Worm (Caenorhabditis elegans) whole organism, mixed stage, embryonic: ENCODE measurements around the gene hlh-26.

Experiments used
- M03D4.4 ChIP-seq: sonication (generic microtip); optimal IDR thresholded peaks from 2 replicates; lab custom pipeline; 2017; ENCODE audit warnings: mild to moderate bottlenecking, missing genetic modification characterization, missing compliant biosample characterization
- bed-3 ChIP-seq: fragments of 200-800 bp; sonication (Bioruptor generic); optimal IDR thresholded peaks from 3 replicates; lab custom pipeline; 2018; ENCODE audit warnings: mild to moderate bottlenecking, missing genetic modification characterization, moderate library complexity, missing compliant biosample characterization
- blmp-1 ChIP-seq: fragments of 150-350 bp; optimal IDR thresholded peaks from 2 replicates; lab custom pipeline; 2014; ENCODE audit warnings: missing biosample characterization, missing genetic modification characterization
- ceh-39 ChIP-seq: fragments of 150-350 bp; optimal IDR thresholded peaks from 2 replicates; lab custom pipeline; 2014; ENCODE audit warnings: missing biosample characterization, missing genetic modification characterization
- ceh-83 ChIP-seq: fragments of 200-800 bp; sonication (Bioruptor generic); optimal IDR thresholded peaks from 2 replicates; lab custom pipeline; 2018; ENCODE audit warnings: mild to moderate bottlenecking, missing genetic modification characterization, missing compliant biosample characterization
- ces-1 ChIP-seq: fragments of 150-350 bp; optimal IDR thresholded peaks from 2 replicates; lab custom pipeline; 2014; ENCODE audit warnings: missing biosample characterization, missing genetic modification reagents, missing genetic modification characterization
- cnd-1 ChIP-seq: fragments of 200-800 bp; sonication (Bioruptor generic); optimal IDR thresholded peaks from 2 replicates; lab custom pipeline; 2018; ENCODE audit warnings: mild to moderate bottlenecking, missing genetic modification characterization, missing compliant biosample characterization
- drap-1 ChIP-seq: fragments of 200-800 bp; sonication (Bioruptor generic); optimal IDR thresholded peaks from 3 replicates; lab custom pipeline; 2018; ENCODE audit warnings: mild to moderate bottlenecking, missing genetic modification characterization, missing compliant biosample characterization
- elt-3 ChIP-seq: fragments of 150-350 bp; optimal IDR thresholded peaks from 2 replicates; lab custom pipeline; 2014; ENCODE audit warnings: missing biosample characterization, missing genetic modification characterization
- flh-1 ChIP-seq: fragments of 200-800 bp; sonication (Bioruptor generic); optimal IDR thresholded peaks from 2 replicates; lab custom pipeline; 2018; ENCODE audit warnings: mild to moderate bottlenecking, missing genetic modification characterization, moderate library complexity, missing compliant biosample characterization
- ham-2 ChIP-seq: fragments of 200-800 bp; sonication (Bioruptor generic); optimal IDR thresholded peaks from 2 replicates; lab custom pipeline; 2018; ENCODE audit warnings: mild to moderate bottlenecking, missing genetic modification characterization, missing compliant biosample characterization
- hlh-1 ChIP-seq: fragments of 150-350 bp; optimal IDR thresholded peaks from 2 replicates; lab custom pipeline; 2014; ENCODE audit warnings: missing biosample characterization, missing genetic modification reagents, missing genetic modification characterization
- lin-13 ChIP-seq: fragments of 150-350 bp; optimal IDR thresholded peaks from 2 replicates; lab custom pipeline; 2014; ENCODE audit warnings: missing biosample characterization, missing genetic modification characterization
- lin-32 ChIP-seq: fragments of 200-800 bp; sonication (Bioruptor generic); optimal IDR thresholded peaks from 2 replicates; lab custom pipeline; 2018; ENCODE audit warnings: mild to moderate bottlenecking, missing genetic modification characterization, missing compliant biosample characterization
- lsy-2 ChIP-seq: fragments of 150-350 bp; optimal IDR thresholded peaks from 2 replicates; lab custom pipeline; 2014; ENCODE audit warnings: missing biosample characterization, missing genetic modification characterization
- mab-5 ChIP-seq: fragments of 150-350 bp; optimal IDR thresholded peaks from 2 replicates; lab custom pipeline; 2014; ENCODE audit warnings: missing biosample characterization, missing genetic modification characterization
- mep-1 ChIP-seq: fragments of 150-350 bp; optimal IDR thresholded peaks from 2 replicates; lab custom pipeline; 2017; ENCODE audit warnings: missing biosample characterization, missing genetic modification reagents, missing genetic modification characterization, inconsistent platforms
- mls-2 ChIP-seq: sonication (generic microtip); optimal IDR thresholded peaks from 2 replicates; lab custom pipeline; 2016; ENCODE audit warnings: mild to moderate bottlenecking, missing genetic modification characterization, moderate library complexity, missing compliant biosample characterization
- nhr-12 ChIP-seq: fragments of 150-350 bp; optimal IDR thresholded peaks from 2 replicates; lab custom pipeline; 2014; ENCODE audit warnings: missing biosample characterization, missing genetic modification characterization
- nhr-2 ChIP-seq: fragments of 150-350 bp; optimal IDR thresholded peaks from 2 replicates; lab custom pipeline; 2014; ENCODE audit warnings: missing biosample characterization, missing genetic modification characterization
- nhr-237 ChIP-seq: fragments of 150-350 bp; optimal IDR thresholded peaks from 2 replicates; lab custom pipeline; 2014; ENCODE audit warnings: missing biosample characterization, missing genetic modification characterization
- nhr-28 ChIP-seq: fragments of 150-350 bp; optimal IDR thresholded peaks from 2 replicates; lab custom pipeline; 2014; ENCODE audit warnings: missing biosample characterization, missing genetic modification characterization
- nhr-76 ChIP-seq: sonication (generic microtip); optimal IDR thresholded peaks from 2 replicates; lab custom pipeline; 2017; ENCODE audit warnings: missing biosample characterization, missing genetic modification characterization
- pha-4 ChIP-seq: fragments of 150-350 bp; optimal IDR thresholded peaks from 2 replicates; lab custom pipeline; 2018; ENCODE audit warnings: missing biosample characterization, missing genetic modification reagents, missing genetic modification characterization
- sem-2 ChIP-seq: fragments of 200-800 bp; sonication (Bioruptor generic); optimal IDR thresholded peaks from 2 replicates; lab custom pipeline; 2018; ENCODE audit warnings: mild to moderate bottlenecking, missing genetic modification characterization, missing compliant biosample characterization
- snpc-4 ChIP-seq: fragments of 150-350 bp; optimal IDR thresholded peaks from 2 replicates; lab custom pipeline; 2014; ENCODE audit warnings: missing biosample characterization, missing genetic modification characterization
- sptf-1 ChIP-seq: sonication (generic microtip); optimal IDR thresholded peaks from 2 replicates; lab custom pipeline; 2017; ENCODE audit warnings: mild to moderate bottlenecking, missing genetic modification characterization, moderate library complexity, missing compliant biosample characterization
- tbx-8 ChIP-seq: fragments of 200-800 bp; sonication (Bioruptor generic); optimal IDR thresholded peaks from 2 replicates; lab custom pipeline; 2018; ENCODE audit warnings: mild to moderate bottlenecking, missing genetic modification characterization, moderate library complexity, missing compliant biosample characterization
- unc-120 ChIP-seq: sonication (generic microtip); optimal IDR thresholded peaks from 2 replicates; lab custom pipeline; 2017; ENCODE audit warnings: missing genetic modification characterization, missing compliant biosample characterization; ENCODE audit not compliant: poor library complexity, severe bottlenecking
- unc-39 ChIP-seq: fragments of 150-350 bp; optimal IDR thresholded peaks from 2 replicates; lab custom pipeline; 2014; ENCODE audit warnings: missing biosample characterization, missing genetic modification characterization
- unc-62 ChIP-seq: fragments of 150-350 bp; optimal IDR thresholded peaks from 2 replicates; lab custom pipeline; 2014; ENCODE audit warnings: missing biosample characterization, missing genetic modification reagents, missing genetic modification characterization
- ztf-11 ChIP-seq: fragments of 150-350 bp; optimal IDR thresholded peaks from 2 replicates; lab custom pipeline; 2014; ENCODE audit warnings: missing biosample characterization, missing genetic modification characterization

The hlh-26 gene

ce11 chrII:5533642-5534041 lies at the start of gene hlh-26:
TSS of gene hlh-26 (minus strand) at chrII:5533742.
- TF ChIP-seq hlh-1 (tag; lab: Kevin White, UChicago) (no peak), mab-5 (no peak)

- TF ChIP-seq unc-62 (GFP tag; lab: Kevin White, UChicago) (no peak), pha-4 (tag; lab: Kevin White, UChicago) (no peak), M03D4.4 (tag; lab: Kevin White, UChicago) (no peak), ceh-83 (GFP tag; lab: Kevin White, UChicago) (no peak), sptf-1 (tag; lab: Kevin White, UChicago) (no peak), drap-1 (GFP tag; lab: Kevin White, UChicago) (no peak), nhr-2 (tag; lab: Kevin White, UChicago) (no peak), nhr-28 (no peak), mls-2 (no peak), blmp-1 (tag; lab: Kevin White, UChicago) (no peak)
- TF ChIP-seq, all 35 proteins: peak for 0
Measured at ce11 chrII:5582309-5582708, 48.8 kb upstream of the hlh-26 start, which contains the start of gene T25E4.2. TSS of gene T25E4.2 (minus strand) at chrII:5582409.

- TF ChIP-seq nhr-237 (tag; lab: Kevin White, UChicago) (no peak), tbx-8 (no peak), blmp-1 (tag; lab: Kevin White, UChicago) (no peak), pha-4 (tag; lab: Kevin White, UChicago) (peak; percentile 1), snpc-4 (tag; lab: Kevin White, UChicago) (no peak), elt-3 (tag; lab: Kevin White, UChicago) (no peak), unc-120 (tag; lab: Kevin White, UChicago) (no peak)
Measured at ce11 chrII:5579236-5579635, 45.7 kb upstream of the hlh-26 start.

ce11 chrII:5578714-5579113 lies 45.2 kb upstream of the hlh-26 start:
- TF ChIP-seq ztf-11 (no peak), mab-5 (no peak), lin-13 (tag; lab: Kevin White, UChicago) (no peak), mep-1 (tag; lab: Kevin White, UChicago) (no peak), drap-1 (GFP tag; lab: Kevin White, UChicago) (no peak), pha-4 (tag; lab: Kevin White, UChicago) (no peak), tbx-8 (no peak), nhr-12 (tag; lab: Kevin White, UChicago) (no peak), flh-1 (no peak), nhr-2 (tag; lab: Kevin White, UChicago) (no peak), ceh-39 (tag; lab: Kevin White, UChicago) (no peak), nhr-28 (no peak), ces-1 (no peak), ham-2 (GFP tag; lab: Kevin White, UChicago) (no peak), unc-120 (tag; lab: Kevin White, UChicago) (no peak), nhr-76 (tag; lab: Kevin White, UChicago) (no peak), unc-62 (GFP tag; lab: Kevin White, UChicago) (no peak), sem-2 (GFP tag; lab: Kevin White, UChicago) (no peak), lin-32 (GFP tag; lab: Kevin White, UChicago) (no peak), lsy-2 (tag; lab: Kevin White, UChicago) (no peak)

ce11 chrII:5578035-5578434 lies 44.5 kb upstream of the hlh-26 start, which contains the start of gene T25E4.1:
TSS of gene T25E4.1 (plus strand) at chrII:5578335.
- TF ChIP-seq nhr-2 (tag; lab: Kevin White, UChicago) (no peak), nhr-12 (tag; lab: Kevin White, UChicago) (no peak), unc-62 (GFP tag; lab: Kevin White, UChicago) (no peak), lin-13 (tag; lab: Kevin White, UChicago) (no peak), cnd-1 (tag; lab: Kevin White, UChicago) (no peak), tbx-8 (no peak), blmp-1 (tag; lab: Kevin White, UChicago) (no peak), elt-3 (tag; lab: Kevin White, UChicago) (no peak), nhr-76 (tag; lab: Kevin White, UChicago) (no peak), bed-3 (no peak), ces-1 (no peak), mls-2 (no peak), nhr-237 (tag; lab: Kevin White, UChicago) (no peak), unc-39 (tag; lab: Kevin White, UChicago) (no peak)
